Fruit fly (Drosophila melanogaster) whole organism, adult: ENCODE measurements around the gene CG34012.

Experiments
- bab1 ChIP-seq: fragments of 200-800 bp; sonication (Bioruptor generic); optimal IDR thresholded peaks from 3 replicates; lab custom pipeline; 2019; ENCODE audit warnings: missing biosample characterization, mild to moderate bottlenecking, missing genetic modification characterization, moderate library complexity
- cic ChIP-seq: fragments of 200-800 bp; sonication (Bioruptor generic); optimal IDR thresholded peaks from 2 replicates; lab custom pipeline; 2017; ENCODE audit warnings: missing biosample characterization, mild to moderate bottlenecking, missing genetic modification characterization, moderate library complexity
- kay ChIP-seq: fragments of 200-800 bp; sonication (Bioruptor generic); peaks from one replicate; lab custom pipeline; 2016; ENCODE audit warnings: missing biosample characterization, missing genetic modification characterization, borderline replicate concordance

DNA sequence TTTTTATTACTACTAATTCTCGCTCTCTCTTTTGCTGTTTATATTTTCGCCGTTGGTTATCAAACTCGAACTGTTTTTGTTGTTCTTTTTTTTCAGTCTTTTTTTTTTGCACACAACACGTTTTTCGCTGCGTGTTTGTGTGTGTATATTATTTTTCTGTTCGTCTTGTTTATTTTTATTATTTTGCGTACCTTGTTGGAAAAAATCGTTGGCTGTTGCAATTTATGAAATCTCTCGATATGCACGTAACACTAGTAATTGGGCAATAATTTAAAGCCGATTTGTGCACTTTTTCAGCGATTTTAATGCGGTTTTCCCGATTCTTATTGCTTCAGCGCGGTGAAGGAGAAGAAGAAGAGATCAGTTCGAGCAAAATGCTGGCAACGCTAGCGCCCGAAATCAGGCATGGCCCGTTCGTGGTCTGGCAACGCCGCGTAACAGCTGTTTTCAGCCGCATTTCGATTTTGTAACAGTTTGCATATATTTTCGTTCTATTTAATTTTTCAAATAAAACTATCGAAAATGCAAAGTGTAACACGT is 11.2 kb upstream of the CG34012 start, which contains the start of the genes FoxK and mRpL2:
- TF ChIP-seq bab1 (GFP tag; lab: Kevin White, UChicago) (peak; percentile 31), kay (GFP tag; lab: Kevin White, UChicago) (peak; percentile 98), cic (GFP tag; lab: Kevin White, UChicago) (peak; percentile 93)
